Worm (Caenorhabditis elegans) whole organism, L4 larva: ENCODE data around the gene chil-2.

Experiments used
- R02D3.7 ChIP-seq: fragments of 150-350 bp; sonication (generic microtip); optimal IDR thresholded peaks from 3 replicates; lab custom pipeline; 2014; ENCODE audit warnings: missing biosample characterization, missing genetic modification characterization
- T26A8.4 ChIP-seq: fragments of 200-800 bp; sonication (Bioruptor generic); IDR thresholded peaks from 2 replicates; pipeline ENCODE4 v1.3.6; 2022; ENCODE audit warnings: missing genetic modification characterization, missing compliant biosample characterization
- Y48G9A.11 ChIP-seq: fragments of 200-800 bp; sonication (Bioruptor generic); IDR thresholded peaks from 2 replicates; pipeline ENCODE4 v1.3.6; 2022; ENCODE audit warnings: missing genetic modification reagents, missing genetic modification characterization, missing compliant biosample characterization
- Y5F2A.4 ChIP-seq: fragments of 200-800 bp; sonication (Bioruptor generic); optimal IDR thresholded peaks from 2 replicates; lab custom pipeline; 2018; ENCODE audit warnings: mild to moderate bottlenecking, missing genetic modification characterization, missing compliant biosample characterization
- Y75B8A.6 ChIP-seq: fragments of 200-800 bp; sonication (Bioruptor generic); IDR thresholded peaks from 2 replicates; pipeline ENCODE4 v1.3.6; 2022; ENCODE audit warnings: missing genetic modification reagents, missing genetic modification characterization, missing compliant biosample characterization
- ZK337.2 ChIP-seq: fragments of 200-800 bp; sonication (Bioruptor generic); IDR thresholded peaks from 2 replicates; pipeline ENCODE4 v1.3.6; 2022; ENCODE audit warnings: missing genetic modification reagents, missing genetic modification characterization, missing compliant biosample characterization
- ZK546.5 ChIP-seq, 2 experiments: sonication (generic microtip); optimal IDR thresholded peaks; 2 replicates each; lab custom pipeline; 2017; ENCODE audit warnings: missing biosample characterization in 2 of 2, missing genetic modification characterization in 2 of 2
- attf-4 ChIP-seq: sonication (generic microtip); optimal IDR thresholded peaks from 3 replicates; lab custom pipeline; 2017; ENCODE audit warnings: missing biosample characterization, missing genetic modification characterization
- ceh-28 ChIP-seq: fragments of 150-350 bp; optimal IDR thresholded peaks from 2 replicates; lab custom pipeline; 2014; ENCODE audit warnings: missing biosample characterization, missing genetic modification reagents, missing genetic modification characterization
- ceh-32 ChIP-seq: sonication (generic microtip); optimal IDR thresholded peaks from 2 replicates; lab custom pipeline; 2016; ENCODE audit warnings: mild to moderate bottlenecking, missing genetic modification characterization, missing compliant biosample characterization; ENCODE audit not compliant: poor library complexity
- ceh-44 ChIP-seq: fragments of 200-800 bp; sonication (Bioruptor generic); IDR thresholded peaks from 2 replicates; pipeline ENCODE4 v1.3.6; 2022; ENCODE audit warnings: missing genetic modification reagents, missing genetic modification characterization, missing compliant biosample characterization
- ceh-62 ChIP-seq: sonication (generic microtip); optimal IDR thresholded peaks from 2 replicates; lab custom pipeline; 2017; ENCODE audit warnings: missing biosample characterization, missing genetic modification characterization
- ctbp-1 ChIP-seq: fragments of 200-800 bp; sonication (Bioruptor generic); IDR thresholded peaks from 2 replicates; pipeline ENCODE4 v1.3.6; 2022; ENCODE audit warnings: missing genetic modification reagents, missing genetic modification characterization, missing compliant biosample characterization
- daf-12 ChIP-seq: fragments of 150-350 bp; optimal IDR thresholded peaks from 2 replicates; lab custom pipeline; 2014; ENCODE audit warnings: missing biosample characterization, missing genetic modification reagents, missing genetic modification characterization
- dmd-6 ChIP-seq: fragments of 200-800 bp; sonication (Bioruptor generic); IDR thresholded peaks from 2 replicates; pipeline ENCODE4 v1.3.6; 2022; ENCODE audit warnings: missing genetic modification reagents, missing genetic modification characterization, missing compliant biosample characterization
- dmd-9 ChIP-seq: fragments of 200-800 bp; sonication (Bioruptor generic); IDR thresholded peaks from 2 replicates; pipeline ENCODE4 v1.3.6; 2022; ENCODE audit warnings: missing genetic modification reagents, missing genetic modification characterization, missing compliant biosample characterization
- dve-1 ChIP-seq: sonication (generic microtip); optimal IDR thresholded peaks from 2 replicates; lab custom pipeline; 2017; ENCODE audit warnings: antibody characterized with exemption, mild to moderate bottlenecking, missing genetic modification characterization, missing compliant biosample characterization; ENCODE audit not compliant: insufficient read depth
- egl-43 ChIP-seq: fragments of 200-800 bp; sonication (Bioruptor generic); IDR thresholded peaks from 2 replicates; pipeline ENCODE4 v1.3.6; 2022; ENCODE audit warnings: missing genetic modification reagents, missing genetic modification characterization, missing compliant biosample characterization
- gei-8 ChIP-seq: fragments of 200-800 bp; sonication (Bioruptor generic); optimal IDR thresholded peaks from 2 replicates; lab custom pipeline; 2018; ENCODE audit warnings: mild to moderate bottlenecking, missing genetic modification characterization, missing compliant biosample characterization
- hif-1 ChIP-seq, 2 experiments: sonication (generic microtip); optimal IDR thresholded peaks; 2 replicates each; lab custom pipeline; 2016 to 2017; ENCODE audit warnings: missing compliant biosample characterization in 2 of 2, missing genetic modification characterization in 2 of 2, missing genetic modification reagents in 2 of 2, missing genotype in 2 of 2, mild to moderate bottlenecking in 1 of 2
- hlh-11 ChIP-seq: fragments of 200-800 bp; sonication (Bioruptor generic); optimal IDR thresholded peaks from 2 replicates; lab custom pipeline; 2018; ENCODE audit warnings: mild to moderate bottlenecking, missing genetic modification characterization, missing compliant biosample characterization
- lin-1 ChIP-seq: fragments of 200-800 bp; sonication (Bioruptor generic); IDR thresholded peaks from 2 replicates; pipeline ENCODE4 v1.3.6; 2022; ENCODE audit warnings: missing genetic modification reagents, missing genetic modification characterization, missing compliant biosample characterization
- lin-13 ChIP-seq: fragments of 150-350 bp; optimal IDR thresholded peaks from 2 replicates; lab custom pipeline; 2014; ENCODE audit warnings: missing biosample characterization, missing genetic modification reagents, missing genetic modification characterization
- lin-29 ChIP-seq: fragments of 200-800 bp; sonication (Bioruptor generic); IDR thresholded peaks from 2 replicates; pipeline ENCODE4 v1.3.6; 2022; ENCODE audit warnings: missing genetic modification reagents, missing genetic modification characterization, missing compliant biosample characterization
- lin-38 ChIP-seq: fragments of 200-800 bp; sonication (Bioruptor generic); IDR thresholded peaks from 2 replicates; pipeline ENCODE4 v1.3.6; 2022; ENCODE audit warnings: missing genetic modification reagents, missing genetic modification characterization, missing compliant biosample characterization
- lin-39 ChIP-seq: fragments of 150-350 bp; optimal IDR thresholded peaks from 2 replicates; lab custom pipeline; 2014; ENCODE audit warnings: missing biosample characterization, missing genetic modification reagents, missing genetic modification characterization
- lir-3 ChIP-seq: sonication (generic microtip); optimal IDR thresholded peaks from 2 replicates; lab custom pipeline; 2016; ENCODE audit warnings: mild to moderate bottlenecking, missing genetic modification characterization, missing compliant biosample characterization
- madf-5 ChIP-seq, 2 experiments: fragments of 200-800 bp; sonication (Bioruptor generic); IDR thresholded peaks; 2 replicates each; pipeline ENCODE4 v1.3.6; 2022; ENCODE audit warnings: missing compliant biosample characterization in 2 of 2, missing genetic modification characterization in 2 of 2
- mep-1 ChIP-seq: fragments of 150-350 bp; sonication (generic microtip); optimal IDR thresholded peaks from 3 replicates; lab custom pipeline; 2014; ENCODE audit warnings: missing biosample characterization, missing genetic modification characterization
- mxl-2 ChIP-seq: fragments of 200-800 bp; sonication (Bioruptor generic); conservative IDR thresholded peaks from 2 replicates; pipeline ENCODE4 v1.3.6; 2022; ENCODE audit warnings: missing genetic modification reagents, missing genetic modification characterization, missing compliant biosample characterization
- mxl-3 ChIP-seq: fragments of 200-800 bp; sonication (Bioruptor generic); optimal IDR thresholded peaks from 2 replicates; lab custom pipeline; 2018; ENCODE audit warnings: mild to moderate bottlenecking, missing genetic modification characterization, missing compliant biosample characterization
- nhr-102 ChIP-seq: sonication (generic microtip); optimal IDR thresholded peaks from 2 replicates; lab custom pipeline; 2016; ENCODE audit warnings: mild to moderate bottlenecking, missing genetic modification characterization, moderate library complexity, missing compliant biosample characterization
- nhr-111 ChIP-seq: fragments of 200-800 bp; sonication (Bioruptor generic); optimal IDR thresholded peaks from 2 replicates; lab custom pipeline; 2018; ENCODE audit warnings: mild to moderate bottlenecking, missing genetic modification characterization, missing compliant biosample characterization
- nhr-237 ChIP-seq: sonication (generic microtip); optimal IDR thresholded peaks from 2 replicates; lab custom pipeline; 2017; ENCODE audit warnings: missing biosample characterization, missing genetic modification characterization
- nhr-25 ChIP-seq: sonication (generic microtip); optimal IDR thresholded peaks from 2 replicates; lab custom pipeline; 2017; ENCODE audit warnings: missing genetic modification characterization, mild to moderate bottlenecking, missing compliant biosample characterization, antibody characterized with exemption, moderate library complexity, borderline replicate concordance; ENCODE audit not compliant: insufficient read depth
- nhr-41 ChIP-seq: fragments of 200-800 bp; sonication (Bioruptor generic); IDR thresholded peaks from 2 replicates; pipeline ENCODE4 v1.3.6; 2022; ENCODE audit warnings: missing genetic modification reagents, missing genetic modification characterization, missing compliant biosample characterization
- nhr-42 ChIP-seq: fragments of 200-800 bp; sonication (Bioruptor generic); IDR thresholded peaks from 2 replicates; pipeline ENCODE4 v1.3.6; 2022; ENCODE audit warnings: missing genetic modification characterization, missing compliant biosample characterization
- nhr-76 ChIP-seq: fragments of 150-350 bp; optimal IDR thresholded peaks from 2 replicates; lab custom pipeline; 2014; ENCODE audit warnings: missing biosample characterization, missing genetic modification characterization
- pha-4 ChIP-seq, 2 experiments: fragments of 150-350 bp in 1 of 2; fragments of 200-800 bp in 1 of 2; sonication (Bioruptor generic) in 1 of 2; IDR thresholded peaks in 1 of 2; optimal IDR thresholded peaks in 1 of 2; 2 replicates each; pipeline versions ENCODE4 v1.3.6 to Lab custom; 2014 to 2022; ENCODE audit warnings: missing genetic modification characterization in 2 of 2, missing genetic modification reagents in 2 of 2, missing biosample characterization in 1 of 2, missing compliant biosample characterization in 1 of 2
- saeg-2 ChIP-seq: fragments of 200-800 bp; sonication (Bioruptor generic); IDR thresholded peaks from 2 replicates; pipeline ENCODE4 v1.3.6; 2022; ENCODE audit warnings: missing genetic modification reagents, missing genetic modification characterization, missing compliant biosample characterization
- set-16 ChIP-seq: fragments of 200-800 bp; sonication (Bioruptor generic); IDR thresholded peaks from 2 replicates; pipeline ENCODE4 v1.3.6; 2022; ENCODE audit warnings: missing genetic modification reagents, missing genetic modification characterization, missing compliant biosample characterization
- snpc-1.2 ChIP-seq: fragments of 200-800 bp; sonication (Bioruptor generic); IDR thresholded peaks from 2 replicates; pipeline ENCODE4 v1.3.6; 2022; ENCODE audit warnings: missing genetic modification reagents, missing genetic modification characterization, missing compliant biosample characterization
- spr-1 ChIP-seq: sonication (generic microtip); optimal IDR thresholded peaks from 2 replicates; lab custom pipeline; 2016; ENCODE audit warnings: mild to moderate bottlenecking, missing genetic modification characterization, missing compliant biosample characterization
- unc-62 ChIP-seq, 3 experiments: fragments of 150-350 bp in 1 of 3; sonication (generic microtip); optimal IDR thresholded peaks in 2 of 3; peaks in 1 of 3; 1 replicate in 1 of 3; 2 replicates in 2 of 3; lab custom pipeline; 2014 to 2017; ENCODE audit warnings: missing biosample characterization in 3 of 3, missing genetic modification characterization in 3 of 3, missing genetic modification reagents in 3 of 3, missing genotype in 1 of 3
- vab-7 ChIP-seq: fragments of 200-800 bp; sonication (Bioruptor generic); IDR thresholded peaks from 2 replicates; pipeline ENCODE4 v1.3.6; 2022; ENCODE audit warnings: missing genetic modification reagents, missing genetic modification characterization, missing compliant biosample characterization
- zag-1 ChIP-seq: fragments of 150-350 bp; optimal IDR thresholded peaks from 2 replicates; lab custom pipeline; 2014; ENCODE audit warnings: missing biosample characterization, missing genetic modification characterization
- zfp-2 ChIP-seq: sonication (generic microtip); optimal IDR thresholded peaks from 2 replicates; lab custom pipeline; 2016; ENCODE audit warnings: mild to moderate bottlenecking, missing genetic modification characterization, missing compliant biosample characterization
- zip-11 ChIP-seq: fragments of 200-800 bp; sonication (Bioruptor generic); IDR thresholded peaks from 2 replicates; pipeline ENCODE4 v1.3.6; 2022; ENCODE audit warnings: missing genetic modification characterization, missing compliant biosample characterization
- zip-2 ChIP-seq: fragments of 150-350 bp; optimal IDR thresholded peaks from 2 replicates; lab custom pipeline; 2014; ENCODE audit warnings: missing biosample characterization, missing genetic modification characterization
- ztf-11 ChIP-seq: fragments of 150-350 bp; optimal IDR thresholded peaks from 2 replicates; lab custom pipeline; 2014; ENCODE audit warnings: missing biosample characterization, missing genetic modification characterization

chil-2 gene

ce11 chrII:9892409-9892808 lies 18.0 kb upstream of the chil-2 start, which contains the start of gene C08H9.16 (continued):
- TF ChIP-seq R02D3.7 (tag; lab: Kevin White, UChicago), result no peak
- TF ChIP-seq spr-1 (tag; lab: Kevin White, UChicago), result no peak
- no peak for TF ChIP-seq ceh-32 (tag; lab: Kevin White, UChicago)
- no peak for TF ChIP-seq egl-43 (GFP tag; lab: Robert Waterston, UW)
- no peak for TF ChIP-seq zfp-2 (tag; lab: Kevin White, UChicago)
- TF ChIP-seq attf-4 (tag; lab: Kevin White, UChicago), result no peak
- no peak for TF ChIP-seq lin-38 (GFP tag; lab: Robert Waterston, UW)
- no peak for TF ChIP-seq ZK546.5 (tag; optimal IDR thresholded peaks at IDR 0.05; lab: Kevin White, UChicago)
- peak; percentile 26; the same call in 1 of the 2 replicates for TF ChIP-seq dmd-6 (GFP tag; lab: Robert Waterston, UW)
- TF ChIP-seq lin-13 (GFP tag; lab: Kevin White, UChicago), result peak; percentile 24
- TF ChIP-seq saeg-2 (GFP tag; lab: Robert Waterston, UW), result no peak
- no peak for TF ChIP-seq ceh-28 (tag; lab: Kevin White, UChicago)
- TF ChIP-seq mxl-3 (GFP tag; lab: Kevin White, UChicago), result no peak
- no peak for TF ChIP-seq ztf-11 (tag; lab: Kevin White, UChicago)
- TF ChIP-seq mxl-2 (GFP tag; lab: Robert Waterston, UW), result no peak
- no peak for TF ChIP-seq ceh-62
- no peak for TF ChIP-seq set-16 (GFP tag; lab: Robert Waterston, UW)
- no peak for TF ChIP-seq lin-39 (tag; lab: Kevin White, UChicago)
- no peak for TF ChIP-seq vab-7 (GFP tag; lab: Robert Waterston, UW)
- TF ChIP-seq madf-5 (GFP tag; IDR thresholded peaks at IDR 0.05; lab: Robert Waterston, UW), result no peak
- TF ChIP-seq Y5F2A.4 (GFP tag; lab: Kevin White, UChicago), result no peak
- TF ChIP-seq lin-1 (GFP tag; lab: Robert Waterston, UW), result no peak
- no peak for TF ChIP-seq zip-11 (GFP tag; lab: Robert Waterston, UW)
- no peak for TF ChIP-seq dmd-9 (GFP tag; lab: Robert Waterston, UW)
- TF ChIP-seq ctbp-1 (GFP tag; lab: Robert Waterston, UW), result no peak
- peak; percentile 57 for TF ChIP-seq hlh-11 (tag; lab: Kevin White, UChicago)
- no peak for TF ChIP-seq lir-3
- TF ChIP-seq gei-8 (GFP tag; lab: Kevin White, UChicago), result no peak
- TF ChIP-seq Y48G9A.11 (GFP tag; lab: Robert Waterston, UW), result no peak
- no peak for TF ChIP-seq nhr-237 (tag; lab: Kevin White, UChicago)
- TF ChIP-seq nhr-111 (GFP tag; lab: Kevin White, UChicago), result no peak
- TF ChIP-seq nhr-102 (tag; lab: Kevin White, UChicago), result no peak
- TF ChIP-seq hif-1 (tag; optimal IDR thresholded peaks at IDR 0.05; lab: Kevin White, UChicago), result peak in 1 of 2 experiments; percentile 18
- TF ChIP-seq T26A8.4 (GFP tag; lab: Robert Waterston, UW), result no peak
- no peak for TF ChIP-seq nhr-76 (tag; lab: Kevin White, UChicago)
- TF ChIP-seq ZK337.2, result no peak
- no peak for TF ChIP-seq nhr-41
- TF ChIP-seq ceh-44 (GFP tag; lab: Robert Waterston, UW), result no peak
- TF ChIP-seq pha-4 (GFP tag; IDR thresholded peaks at IDR 0.05; lab: Robert Waterston, UW), result no peak
- peak; percentile 59 for TF ChIP-seq pha-4 (tag; optimal IDR thresholded peaks at IDR 0.05; lab: Kevin White, UChicago)
- no peak for TF ChIP-seq unc-62 (GFP tag; optimal IDR thresholded peaks at IDR 0.05 in 1 of 2; lab: Kevin White, UChicago)
- TF ChIP-seq unc-62 (tag; optimal IDR thresholded peaks at IDR 0.05; lab: Kevin White, UChicago), result no peak
- no peak for TF ChIP-seq daf-12 (tag; lab: Kevin White, UChicago)
- TF ChIP-seq dve-1 (tag; lab: Kevin White, UChicago), result peak; percentile 57
- TF ChIP-seq snpc-1.2 (GFP tag; lab: Robert Waterston, UW), result no peak
- TF ChIP-seq nhr-25, result no peak
- TF ChIP-seq nhr-42 (GFP tag; lab: Robert Waterston, UW), result no peak
- peak; percentile 67 for TF ChIP-seq mep-1 (tag; lab: Kevin White, UChicago)
- TF ChIP-seq Y75B8A.6 (GFP tag; lab: Robert Waterston, UW), result no peak
- TF ChIP-seq zip-2 (tag; lab: Kevin White, UChicago), result no peak
- TF ChIP-seq zag-1, result no peak
- no peak for TF ChIP-seq lin-29 (GFP tag; lab: Robert Waterston, UW)
